Fruit fly (Drosophila melanogaster): Measurements from ENCODE around the gene Arpc2.

- TF ChIP-seq CG1620 (GFP tag; optimal IDR thresholded peaks at IDR 0.05), result no peak
- TF ChIP-seq pad (GFP tag; optimal IDR thresholded peaks at IDR 0.05), result no peak
- TF ChIP-seq cnc (optimal IDR thresholded peaks at IDR 0.05), result no peak
- no peak for TF ChIP-seq bab1 (GFP tag; optimal IDR thresholded peaks at IDR 0.05)
- no peak for TF ChIP-seq toe (GFP tag; optimal IDR thresholded peaks at IDR 0.05)
- TF ChIP-seq cic (GFP tag; optimal IDR thresholded peaks at IDR 0.05), result no peak
- TF ChIP-seq CG33017 (tag; optimal IDR thresholded peaks at IDR 0.05), result no peak
- TF ChIP-seq CG7101 (tag; optimal IDR thresholded peaks at IDR 0.05), result no peak
- TF ChIP-seq CG12768 (GFP tag; optimal IDR thresholded peaks at IDR 0.05), result no peak
- no peak for TF ChIP-seq CG7045 (GFP tag; optimal IDR thresholded peaks at IDR 0.05)
- TF ChIP-seq Crg-1 (GFP tag; optimal IDR thresholded peaks at IDR 0.05), result no peak
- TF ChIP-seq Mnt (GFP tag; optimal IDR thresholded peaks at IDR 0.05), result no peak
- no peak for TF ChIP-seq tj (GFP tag; optimal IDR thresholded peaks at IDR 0.05)
Measured at dm6 chr2L:20435199-20435598, 18.3 kb downstream of the Arpc2 start.

Measured in whole organism, adult.